Worm (Caenorhabditis elegans) whole organism, mixed stage, embryonic: ENCODE results near the gene gpa-12.

Experiments
- M03D4.4 ChIP-seq: sonication (generic microtip); optimal IDR thresholded peaks from 2 replicates; lab custom pipeline; 2017; ENCODE audit warnings: mild to moderate bottlenecking, missing genetic modification characterization, missing compliant biosample characterization
- ceh-43 ChIP-seq: fragments of 200-800 bp; sonication (Bioruptor generic); optimal IDR thresholded peaks from 2 replicates; lab custom pipeline; 2018; ENCODE audit warnings: mild to moderate bottlenecking, missing genetic modification characterization, moderate library complexity, missing compliant biosample characterization
- ceh-83 ChIP-seq: fragments of 200-800 bp; sonication (Bioruptor generic); optimal IDR thresholded peaks from 2 replicates; lab custom pipeline; 2018; ENCODE audit warnings: mild to moderate bottlenecking, missing genetic modification characterization, missing compliant biosample characterization
- elt-3 ChIP-seq: fragments of 150-350 bp; optimal IDR thresholded peaks from 2 replicates; lab custom pipeline; 2014; ENCODE audit warnings: missing biosample characterization, missing genetic modification characterization
- ham-2 ChIP-seq: fragments of 200-800 bp; sonication (Bioruptor generic); optimal IDR thresholded peaks from 2 replicates; lab custom pipeline; 2018; ENCODE audit warnings: mild to moderate bottlenecking, missing genetic modification characterization, missing compliant biosample characterization
- hlh-1 ChIP-seq: fragments of 150-350 bp; optimal IDR thresholded peaks from 2 replicates; lab custom pipeline; 2014; ENCODE audit warnings: missing biosample characterization, missing genetic modification reagents, missing genetic modification characterization
- lin-13 ChIP-seq: fragments of 150-350 bp; optimal IDR thresholded peaks from 2 replicates; lab custom pipeline; 2014; ENCODE audit warnings: missing biosample characterization, missing genetic modification characterization
- mls-2 ChIP-seq: sonication (generic microtip); optimal IDR thresholded peaks from 2 replicates; lab custom pipeline; 2016; ENCODE audit warnings: mild to moderate bottlenecking, missing genetic modification characterization, moderate library complexity, missing compliant biosample characterization
- nhr-12 ChIP-seq: fragments of 150-350 bp; optimal IDR thresholded peaks from 2 replicates; lab custom pipeline; 2014; ENCODE audit warnings: missing biosample characterization, missing genetic modification characterization
- nhr-237 ChIP-seq: fragments of 150-350 bp; optimal IDR thresholded peaks from 2 replicates; lab custom pipeline; 2014; ENCODE audit warnings: missing biosample characterization, missing genetic modification characterization
- nhr-28 ChIP-seq: fragments of 150-350 bp; optimal IDR thresholded peaks from 2 replicates; lab custom pipeline; 2014; ENCODE audit warnings: missing biosample characterization, missing genetic modification characterization
- sem-2 ChIP-seq: fragments of 200-800 bp; sonication (Bioruptor generic); optimal IDR thresholded peaks from 2 replicates; lab custom pipeline; 2018; ENCODE audit warnings: mild to moderate bottlenecking, missing genetic modification characterization, missing compliant biosample characterization
- sptf-1 ChIP-seq: sonication (generic microtip); optimal IDR thresholded peaks from 2 replicates; lab custom pipeline; 2017; ENCODE audit warnings: mild to moderate bottlenecking, missing genetic modification characterization, moderate library complexity, missing compliant biosample characterization
- tbx-8 ChIP-seq: fragments of 200-800 bp; sonication (Bioruptor generic); optimal IDR thresholded peaks from 2 replicates; lab custom pipeline; 2018; ENCODE audit warnings: mild to moderate bottlenecking, missing genetic modification characterization, moderate library complexity, missing compliant biosample characterization
- unc-120 ChIP-seq: sonication (generic microtip); optimal IDR thresholded peaks from 2 replicates; lab custom pipeline; 2017; ENCODE audit warnings: missing genetic modification characterization, missing compliant biosample characterization; ENCODE audit not compliant: poor library complexity, severe bottlenecking
- unc-39 ChIP-seq: fragments of 150-350 bp; optimal IDR thresholded peaks from 2 replicates; lab custom pipeline; 2014; ENCODE audit warnings: missing biosample characterization, missing genetic modification characterization
- unc-62 ChIP-seq: fragments of 150-350 bp; optimal IDR thresholded peaks from 2 replicates; lab custom pipeline; 2014; ENCODE audit warnings: missing biosample characterization, missing genetic modification reagents, missing genetic modification characterization
- ztf-11 ChIP-seq: fragments of 150-350 bp; optimal IDR thresholded peaks from 2 replicates; lab custom pipeline; 2014; ENCODE audit warnings: missing biosample characterization, missing genetic modification characterization

gpa-12 gene

DNA sequence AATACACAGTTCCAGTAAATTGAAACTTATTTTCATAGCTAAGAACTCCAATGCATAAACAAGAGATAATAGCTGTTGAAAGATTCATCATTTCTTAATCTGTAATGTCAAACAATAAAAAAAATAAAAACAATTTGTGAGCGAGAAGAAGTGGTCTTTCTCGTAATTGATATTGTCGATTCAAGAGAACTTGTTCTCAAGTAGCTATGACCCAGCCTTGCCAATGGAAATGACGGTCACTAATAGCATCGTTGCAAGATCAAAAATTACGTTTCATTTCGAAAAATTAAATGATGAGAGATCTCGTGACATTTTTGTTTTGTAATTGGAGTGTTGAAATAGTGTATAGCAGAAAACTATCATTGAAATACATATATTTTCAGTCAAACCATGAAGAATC, 54.5 kb downstream of the gpa-12 start, which contains the start of gene B0416.7:
Gene B0416.7 (minus strand): TSS at position 101 of the 400 bp plus-strand sequence.
- TF ChIP-seq elt-3 (tag; lab: Kevin White, UChicago): no peak
- TF ChIP-seq ceh-83: no peak
- TF ChIP-seq sptf-1 (tag; lab: Kevin White, UChicago): no peak
- no peak for TF ChIP-seq unc-120 (tag; lab: Kevin White, UChicago)
- no peak for TF ChIP-seq hlh-1 (tag; lab: Kevin White, UChicago)
- no peak for TF ChIP-seq M03D4.4 (tag; lab: Kevin White, UChicago)
- no peak for TF ChIP-seq tbx-8 (GFP tag; lab: Kevin White, UChicago)
- TF ChIP-seq unc-62: no peak
- no peak for TF ChIP-seq sem-2 (GFP tag; lab: Kevin White, UChicago)
- TF ChIP-seq unc-39: no peak
- no peak for TF ChIP-seq mls-2
- TF ChIP-seq ceh-43 (GFP tag; lab: Kevin White, UChicago): no peak
- TF ChIP-seq nhr-12 (tag; lab: Kevin White, UChicago): no peak
- TF ChIP-seq ztf-11: no peak
- TF ChIP-seq ham-2: no peak
- no peak for TF ChIP-seq nhr-28
- no peak for TF ChIP-seq nhr-237
- TF ChIP-seq lin-13: no peak
